Fruit fly (Drosophila melanogaster) whole organism, embryonic: ENCODE measurements around the gene CG7386.

Experiments
- B-H1 ChIP-seq: fragments of 200-800 bp; sonication (Bioruptor generic); IDR thresholded peaks from 3 replicates; pipeline ENCODE4 v1.3.6; 2022; ENCODE audit warnings: missing biosample characterization, missing genetic modification characterization
- CG10959 ChIP-seq: fragments of 200-800 bp; sonication (Bioruptor generic); IDR thresholded peaks from 2 replicates; pipeline ENCODE4 v1.3.6; 2022; ENCODE audit warnings: missing biosample characterization, missing genetic modification characterization
- CG11504 ChIP-seq: fragments of 200-800 bp; sonication (Bioruptor generic); optimal IDR thresholded peaks from 3 replicates; lab custom pipeline; 2019; ENCODE audit warnings: missing biosample characterization, mild to moderate bottlenecking, missing genetic modification characterization, moderate library complexity
- CG12104 ChIP-seq: fragments of 200-800 bp; sonication (Bioruptor generic); optimal IDR thresholded peaks from 3 replicates; lab custom pipeline; 2016; ENCODE audit warnings: missing biosample characterization, missing genetic modification characterization
- CG12659 ChIP-seq: fragments of 200-800 bp; sonication (Bioruptor generic); optimal IDR thresholded peaks from 3 replicates; lab custom pipeline; 2017; ENCODE audit warnings: mild to moderate bottlenecking, missing biosample characterization, missing genetic modification reagents, missing genetic modification characterization
- CG15011 ChIP-seq: fragments of 200-800 bp; sonication (Bioruptor generic); optimal IDR thresholded peaks from 3 replicates; lab custom pipeline; 2018; ENCODE audit warnings: missing biosample characterization, mild to moderate bottlenecking, missing genetic modification characterization
- CG16815 ChIP-seq: fragments of 200-800 bp; sonication (Bioruptor generic); optimal IDR thresholded peaks from 3 replicates; lab custom pipeline; 2017; ENCODE audit warnings: missing biosample characterization, mild to moderate bottlenecking, missing genetic modification characterization
- CG17359 ChIP-seq: fragments of 200-800 bp; sonication (Bioruptor generic); optimal IDR thresholded peaks from 3 replicates; lab custom pipeline; 2018; ENCODE audit warnings: missing biosample characterization, mild to moderate bottlenecking, missing genetic modification characterization, moderate library complexity
- CG17802 ChIP-seq: fragments of 200-800 bp; sonication (Bioruptor generic); optimal IDR thresholded peaks from 2 replicates; lab custom pipeline; 2018; ENCODE audit warnings: missing biosample characterization, mild to moderate bottlenecking, missing genetic modification characterization, moderate library complexity
- CG33213 ChIP-seq: fragments of 200-800 bp; sonication (Bioruptor generic); optimal IDR thresholded peaks from 3 replicates; lab custom pipeline; 2016; ENCODE audit warnings: missing biosample characterization, missing genetic modification characterization
- CG34224 ChIP-seq: fragments of 200-800 bp; sonication (Bioruptor generic); IDR thresholded peaks from 3 replicates; pipeline ENCODE4 v1.3.6; 2022; ENCODE audit warnings: missing biosample characterization, missing genetic modification characterization; ENCODE audit not compliant: partially characterized antibody
- CG3995 ChIP-seq: fragments of 200-800 bp; sonication (Bioruptor generic); optimal IDR thresholded peaks from 3 replicates; lab custom pipeline; 2016; ENCODE audit warnings: missing biosample characterization, missing genetic modification characterization
- CG4854 ChIP-seq: fragments of 200-800 bp; sonication (Bioruptor generic); optimal IDR thresholded peaks from 2 replicates; lab custom pipeline; 2016; ENCODE audit warnings: missing biosample characterization, missing genetic modification characterization, inconsistent platforms
- CG6254 ChIP-seq: fragments of 200-800 bp; sonication (Bioruptor generic); optimal IDR thresholded peaks from 3 replicates; lab custom pipeline; 2017; ENCODE audit warnings: mild to moderate bottlenecking, missing biosample characterization, missing genetic modification reagents, missing genetic modification characterization
- CG6854 ChIP-seq: fragments of 200-800 bp; sonication (Bioruptor generic); optimal IDR thresholded peaks from 3 replicates; lab custom pipeline; 2017; ENCODE audit warnings: missing biosample characterization, mild to moderate bottlenecking, missing genetic modification characterization
- CG7786 ChIP-seq: fragments of 200-800 bp; sonication (Bioruptor generic); optimal IDR thresholded peaks from 2 replicates; lab custom pipeline; 2016; ENCODE audit warnings: missing biosample characterization, missing genetic modification characterization
- CG7839 ChIP-seq: fragments of 200-800 bp; sonication (Bioruptor generic); optimal IDR thresholded peaks from 3 replicates; lab custom pipeline; 2018; ENCODE audit warnings: missing biosample characterization, mild to moderate bottlenecking, missing genetic modification characterization, moderate library complexity
- CG9727 ChIP-seq: fragments of 200-800 bp; sonication (Bioruptor generic); optimal IDR thresholded peaks from 3 replicates; lab custom pipeline; 2017; ENCODE audit warnings: missing biosample characterization, mild to moderate bottlenecking, missing genetic modification characterization
- Dbx ChIP-seq: fragments of 200-800 bp; sonication (Bioruptor generic); IDR thresholded peaks from 3 replicates; pipeline ENCODE4 v1.3.6; 2022; ENCODE audit warnings: missing biosample characterization, missing genetic modification characterization
- Dp ChIP-seq: fragments of 200-800 bp; sonication (Bioruptor generic); optimal IDR thresholded peaks from 2 replicates; lab custom pipeline; 2018; ENCODE audit warnings: missing biosample characterization, mild to moderate bottlenecking, missing genetic modification characterization, moderate library complexity
- Elba2 ChIP-seq: fragments of 200-800 bp; sonication (Bioruptor generic); optimal IDR thresholded peaks from 3 replicates; lab custom pipeline; 2016; ENCODE audit warnings: missing biosample characterization, missing genetic modification characterization
- HLH54F ChIP-seq: fragments of 200-800 bp; sonication (Bioruptor generic); optimal IDR thresholded peaks from 3 replicates; lab custom pipeline; 2016; ENCODE audit warnings: missing biosample characterization, missing genetic modification characterization
- Hmx ChIP-seq: fragments of 200-800 bp; sonication (Bioruptor generic); optimal IDR thresholded peaks from 2 replicates; lab custom pipeline; 2016; ENCODE audit warnings: missing biosample characterization, missing genetic modification characterization
- Hr39 ChIP-seq: fragments of >200 bp; optimal IDR thresholded peaks from 2 replicates; lab custom pipeline; 2017
- Mad ChIP-seq: fragments of 200-800 bp; sonication (Bioruptor generic); optimal IDR thresholded peaks from 2 replicates; lab custom pipeline; 2016; ENCODE audit warnings: missing biosample characterization, missing genetic modification characterization
- NC2β ChIP-seq: fragments of 200-800 bp; sonication (Bioruptor generic); optimal IDR thresholded peaks from 2 replicates; lab custom pipeline; 2016; ENCODE audit warnings: missing biosample characterization, missing genetic modification characterization
- NFAT ChIP-seq: fragments of 200-800 bp; sonication (Bioruptor generic); IDR thresholded peaks from 2 replicates; pipeline ENCODE4 v1.3.6; 2022; ENCODE audit warnings: missing biosample characterization, missing genetic modification characterization
- Xbp1 ChIP-seq: fragments of 200-800 bp; sonication (Bioruptor generic); optimal IDR thresholded peaks from 3 replicates; lab custom pipeline; 2016; ENCODE audit warnings: missing biosample characterization, mild to moderate bottlenecking, missing genetic modification characterization
- YL-1 ChIP-seq: fragments of 200-800 bp; sonication (Bioruptor generic); optimal IDR thresholded peaks from 3 replicates; lab custom pipeline; 2017; ENCODE audit warnings: missing biosample characterization, mild to moderate bottlenecking, missing genetic modification characterization
- amos ChIP-seq: fragments of 200-800 bp; sonication (Bioruptor generic); IDR thresholded peaks from 2 replicates; pipeline ENCODE4 v1.3.6; 2022; ENCODE audit warnings: missing biosample characterization, missing genetic modification characterization; ENCODE audit not compliant: partially characterized antibody
- ase ChIP-seq: fragments of 200-800 bp; sonication (Bioruptor generic); IDR thresholded peaks from 3 replicates; pipeline ENCODE4 v1.3.6; 2022; ENCODE audit warnings: missing biosample characterization, missing genetic modification characterization
- ato ChIP-seq: fragments of 200-800 bp; sonication (Bioruptor generic); IDR thresholded peaks from 2 replicates; pipeline ENCODE4 v1.3.6; 2022; ENCODE audit warnings: missing biosample characterization, missing genetic modification characterization; ENCODE audit not compliant: partially characterized antibody
- bsh ChIP-seq, 2 experiments: fragments of 200-800 bp; sonication (Bioruptor generic); optimal IDR thresholded peaks; 2 replicates each; lab custom pipeline; 2017 to 2018; ENCODE audit warnings: mild to moderate bottlenecking in 2 of 2, missing biosample characterization in 2 of 2, missing genetic modification characterization in 2 of 2, moderate library complexity in 1 of 2
- btn ChIP-seq: fragments of 200-800 bp; sonication (Bioruptor generic); optimal IDR thresholded peaks from 2 replicates; lab custom pipeline; 2016; ENCODE audit warnings: missing biosample characterization, missing genetic modification characterization
- chif ChIP-seq, 2 experiments: fragments of 200-800 bp; sonication (Bioruptor generic); optimal IDR thresholded peaks; 3 replicates each; lab custom pipeline; 2016; ENCODE audit warnings: missing biosample characterization in 2 of 2, missing genetic modification characterization in 2 of 2
- chinmo ChIP-seq: fragments of 200-800 bp; sonication (Bioruptor generic); IDR thresholded peaks from 4 replicates; pipeline ENCODE4 v1.3.6; 2022; ENCODE audit warnings: missing biosample characterization, missing genetic modification characterization; ENCODE audit not compliant: partially characterized antibody
- dan ChIP-seq: fragments of 200-800 bp; sonication (Bioruptor generic); IDR thresholded peaks from 2 replicates; pipeline ENCODE4 v1.3.6; 2022; ENCODE audit warnings: missing biosample characterization, missing genetic modification characterization
- insv ChIP-seq, 2 experiments: fragments of 200-800 bp; sonication (Bioruptor generic); optimal IDR thresholded peaks; 3 replicates each; lab custom pipeline; 2016 to 2018; ENCODE audit warnings: missing biosample characterization in 2 of 2, missing genetic modification characterization in 2 of 2
- lola ChIP-seq, 3 experiments: fragments of >200 bp in 2 of 3; fragments of 200-800 bp in 1 of 3; sonication (Bioruptor generic) in 1 of 3; optimal IDR thresholded peaks; 2 replicates each; lab custom pipeline; 2017 to 2019; ENCODE audit warnings: missing biosample characterization in 3 of 3, missing genetic modification characterization in 3 of 3, mild to moderate bottlenecking in 1 of 3, moderate library complexity in 1 of 3
- lov ChIP-seq, 2 experiments: fragments of 200-800 bp in 1 of 2; fragments of >200 bp in 1 of 2; sonication (Bioruptor generic) in 1 of 2; IDR thresholded peaks in 1 of 2; optimal IDR thresholded peaks in 1 of 2; 2 replicates in 1 of 2; 3 replicates in 1 of 2; pipeline versions ENCODE4 v1.3.6 to Lab custom; 2017 to 2022; ENCODE audit warnings: missing biosample characterization in 1 of 2, missing genetic modification characterization in 1 of 2
- mam ChIP-seq: fragments of 200-800 bp; sonication (Bioruptor generic); optimal IDR thresholded peaks from 3 replicates; lab custom pipeline; 2016; ENCODE audit warnings: missing biosample characterization, missing genetic modification characterization
- mld ChIP-seq: fragments of 200-800 bp; sonication (Bioruptor generic); IDR thresholded peaks from 3 replicates; pipeline ENCODE4 v1.3.6; 2022; ENCODE audit warnings: missing biosample characterization, missing genetic modification characterization; ENCODE audit not compliant: partially characterized antibody
- nmo ChIP-seq: fragments of 200-800 bp; sonication (Bioruptor generic); optimal IDR thresholded peaks from 2 replicates; lab custom pipeline; 2018; ENCODE audit warnings: missing biosample characterization, mild to moderate bottlenecking, missing genetic modification characterization, moderate library complexity
- odd ChIP-seq: fragments of 200-800 bp; sonication (Bioruptor generic); optimal IDR thresholded peaks from 2 replicates; lab custom pipeline; 2017; ENCODE audit warnings: missing biosample characterization, mild to moderate bottlenecking, missing genetic modification characterization
- org-1 ChIP-seq: fragments of 200-800 bp; sonication (Bioruptor generic); optimal IDR thresholded peaks from 2 replicates; lab custom pipeline; 2017; ENCODE audit warnings: missing biosample characterization, missing genetic modification characterization
- p53 ChIP-seq: fragments of 200-800 bp; sonication (Bioruptor generic); optimal IDR thresholded peaks from 2 replicates; lab custom pipeline; 2016; ENCODE audit warnings: missing biosample characterization, missing genetic modification characterization
- psq ChIP-seq: fragments of 200-800 bp; sonication (Bioruptor generic); optimal IDR thresholded peaks from 2 replicates; lab custom pipeline; 2017; ENCODE audit warnings: missing biosample characterization, missing genetic modification characterization
- salm ChIP-seq: fragments of 200-800 bp; sonication (Bioruptor generic); optimal IDR thresholded peaks from 2 replicates; lab custom pipeline; 2018; ENCODE audit warnings: missing biosample characterization, mild to moderate bottlenecking, missing genetic modification characterization
- sens-2 ChIP-seq: fragments of 200-800 bp; sonication (Bioruptor generic); IDR thresholded peaks from 2 replicates; pipeline ENCODE4 v1.3.6; 2022; ENCODE audit warnings: missing biosample characterization, missing genetic modification characterization
- zen ChIP-seq: fragments of 200-800 bp; sonication (Bioruptor generic); optimal IDR thresholded peaks from 3 replicates; lab custom pipeline; 2018; ENCODE audit warnings: missing biosample characterization, mild to moderate bottlenecking, missing genetic modification characterization, moderate library complexity

Gene CG7386

dm6 chr3L:6181776-6182175 lies 7.8 kb upstream of the CG7386 start, which contains the start of gene CG10274 (continued):
- TF ChIP-seq psq (GFP tag; lab: Kevin White, UChicago) (no peak), chinmo (GFP tag; lab: Robert Waterston, UW) (no peak), CG17802 (tag; lab: Kevin White, UChicago) (peak; percentile 38), CG17359 (no peak), CG10959 (GFP tag; lab: Robert Waterston, UW) (0 out of 2 replicates have a peak, but pooled peaks have one; percentile 24), CG15011 (GFP tag; lab: Kevin White, UChicago) (no peak), CG3995 (peak; percentile 79), salm (no peak), mam (GFP tag; lab: Kevin White, UChicago) (peak; percentile 80), CG16815 (GFP tag; lab: Kevin White, UChicago) (peak; percentile 72), CG9727 (GFP tag; lab: Kevin White, UChicago) (peak; percentile 76), CG4854 (peak; percentile 63), Xbp1 (GFP tag; lab: Kevin White, UChicago) (peak; percentile 87), Dp (peak; percentile 75), CG6254 (no peak), CG12104 (GFP tag; lab: Kevin White, UChicago) (peak; percentile 51), p53 (GFP tag; lab: Kevin White, UChicago) (no peak), CG33213 (GFP tag; lab: Kevin White, UChicago) (peak; percentile 62), insv (GFP tag; optimal IDR thresholded peaks at IDR 0.05; lab: Kevin White, UChicago) (peak in 1 of 2 experiments; percentile 31), dan (GFP tag; lab: Robert Waterston, UW) (no peak), sens-2 (GFP tag; lab: Robert Waterston, UW) (no peak), HLH54F (peak; percentile 79), ase (GFP tag; lab: Robert Waterston, UW) (0 out of 3 replicates have a peak, but pooled peaks have one; percentile 13), zen (peak; percentile 81), odd (no peak), CG7786 (peak; percentile 71), mld (GFP tag; lab: Robert Waterston, UW) (no peak), ato (no peak), CG6854 (GFP tag; lab: Kevin White, UChicago) (no peak), bsh (GFP tag; optimal IDR thresholded peaks at IDR 0.05; lab: Kevin White, UChicago) (peak in 1 of 2 experiments; percentile 68), CG12659 (peak; percentile 84), lov (optimal IDR thresholded peaks at IDR 0.05; lab: Kevin White, UChicago) (no peak), lov (GFP tag; IDR thresholded peaks at IDR 0.05; lab: Robert Waterston, UW) (no peak), YL-1 (GFP tag; lab: Kevin White, UChicago) (peak; percentile 65), lola (GFP tag; optimal IDR thresholded peaks at IDR 0.05; lab: Kevin White, UChicago) (peak in 1 of 3 experiments; percentile 81), chif (GFP tag; optimal IDR thresholded peaks at IDR 0.05; lab: Kevin White, UChicago) (peak; percentile 58 to 71), nmo (GFP tag; lab: Kevin White, UChicago) (peak; percentile 91), CG7839 (tag; lab: Kevin White, UChicago) (no peak), amos (GFP tag; lab: Robert Waterston, UW) (no peak), CG11504 (tag; lab: Kevin White, UChicago) (no peak), org-1 (GFP tag; lab: Kevin White, UChicago) (peak; percentile 24), Mad (GFP tag; lab: Kevin White, UChicago) (peak; percentile 69), CG34224 (no peak), Hmx (GFP tag; lab: Kevin White, UChicago) (no peak), NFAT (peak; percentile 59; the same call in 1 of the 2 replicates), btn (GFP tag; lab: Kevin White, UChicago) (no peak), NC2β (peak; percentile 23), Dbx (peak; percentile 81), Elba2 (GFP tag; lab: Kevin White, UChicago) (peak; percentile 50), Hr39 (lab: Kevin White, UChicago) (no peak), B-H1 (peak; percentile 44; the same call in 2 of the 3 replicates)
